Worm (Caenorhabditis elegans): ENCODE measurements around the gene K10G6.5.

Gene K10G6.5

ce11 chrII:3961256-3961655 lies 25.8 kb upstream of the K10G6.5 start:
- TF ChIP-seq aly-1 (tag; optimal IDR thresholded peaks at IDR 0.05) (no peak), ama-1 (optimal IDR thresholded peaks at IDR 0.05) (no peak), ceh-36 (tag; optimal IDR thresholded peaks at IDR 0.05) (no peak), scrt-1 (GFP tag; IDR thresholded peaks at IDR 0.05) (no peak), tbx-37 (GFP tag; conservative IDR thresholded peaks at IDR 0.05) (no peak), ets-7 (tag; optimal IDR thresholded peaks at IDR 0.05) (no peak), hmg-4 (GFP tag; optimal IDR thresholded peaks at IDR 0.05) (no peak), tbx-11 (GFP tag; IDR thresholded peaks at IDR 0.05) (no peak), tra-4 (tag; optimal IDR thresholded peaks at IDR 0.05) (no peak), flt-1 (GFP tag; IDR thresholded peaks at IDR 0.05) (no peak), hnd-1 (tag; optimal IDR thresholded peaks at IDR 0.05) (no peak), pes-1 (GFP tag; IDR thresholded peaks at IDR 0.05) (no peak), B0310.2 (tag; optimal IDR thresholded peaks at IDR 0.05) (no peak), F13C5.2 (tag; optimal IDR thresholded peaks at IDR 0.05) (no peak)

- no peak for TF ChIP-seq ama-1 (optimal IDR thresholded peaks at IDR 0.05)
- TF ChIP-seq pes-1 (GFP tag; IDR thresholded peaks at IDR 0.05): no peak
- no peak for TF ChIP-seq flt-1 (GFP tag; IDR thresholded peaks at IDR 0.05)
- TF ChIP-seq ets-7 (tag; optimal IDR thresholded peaks at IDR 0.05): no peak
- no peak for TF ChIP-seq B0310.2 (tag; optimal IDR thresholded peaks at IDR 0.05)
- no peak for TF ChIP-seq ceh-36 (tag; optimal IDR thresholded peaks at IDR 0.05)
- TF ChIP-seq ceh-13 (GFP tag; optimal IDR thresholded peaks at IDR 0.05): no peak
- TF ChIP-seq tbx-11 (GFP tag; IDR thresholded peaks at IDR 0.05): no peak
- TF ChIP-seq hmg-4 (GFP tag; optimal IDR thresholded peaks at IDR 0.05): no peak
Observed at ce11 chrII:3964302-3964885, 22.7 kb upstream of the K10G6.5 start.

- TF ChIP-seq tbx-37 (GFP tag; conservative IDR thresholded peaks at IDR 0.05) (no peak), ceh-13 (GFP tag; optimal IDR thresholded peaks at IDR 0.05) (no peak), hnd-1 (tag; optimal IDR thresholded peaks at IDR 0.05) (no peak), scrt-1 (GFP tag; IDR thresholded peaks at IDR 0.05) (no peak), ama-1 (optimal IDR thresholded peaks at IDR 0.05) (no peak), aly-1 (tag; optimal IDR thresholded peaks at IDR 0.05) (no peak), pes-1 (GFP tag; IDR thresholded peaks at IDR 0.05) (no peak), F13C5.2 (tag; optimal IDR thresholded peaks at IDR 0.05) (no peak), flt-1 (GFP tag; IDR thresholded peaks at IDR 0.05) (no peak), hmg-4 (GFP tag; optimal IDR thresholded peaks at IDR 0.05) (no peak), tbx-11 (GFP tag; IDR thresholded peaks at IDR 0.05) (no peak), sea-1 (GFP tag; conservative IDR thresholded peaks at IDR 0.05) (no peak), tra-4 (tag; optimal IDR thresholded peaks at IDR 0.05) (no peak), hmbx-1 (tag; optimal IDR thresholded peaks at IDR 0.05) (no peak)
Observed at ce11 chrII:3965665-3966416, 21.2 kb upstream of the K10G6.5 start.

- TF ChIP-seq aly-1 (tag; optimal IDR thresholded peaks at IDR 0.05) (no peak), F13C5.2 (tag; optimal IDR thresholded peaks at IDR 0.05) (no peak), hmg-4 (GFP tag; optimal IDR thresholded peaks at IDR 0.05) (no peak), B0310.2 (tag; optimal IDR thresholded peaks at IDR 0.05) (no peak), tra-4 (tag; optimal IDR thresholded peaks at IDR 0.05) (no peak), hmbx-1 (tag; optimal IDR thresholded peaks at IDR 0.05) (no peak), pes-1 (GFP tag; IDR thresholded peaks at IDR 0.05) (no peak), sea-1 (GFP tag; conservative IDR thresholded peaks at IDR 0.05) (no peak), ceh-13 (GFP tag; optimal IDR thresholded peaks at IDR 0.05) (no peak), flt-1 (GFP tag; IDR thresholded peaks at IDR 0.05) (no peak), ceh-36 (tag; optimal IDR thresholded peaks at IDR 0.05) (no peak), ets-7 (tag; optimal IDR thresholded peaks at IDR 0.05) (no peak), ama-1 (optimal IDR thresholded peaks at IDR 0.05) (no peak), tbx-37 (GFP tag; conservative IDR thresholded peaks at IDR 0.05) (no peak)
Observed at ce11 chrII:3967061-3967460, 20.0 kb upstream of the K10G6.5 start.

ce11 chrII:3968070-3968469 lies 19.0 kb upstream of the K10G6.5 start:
- no peak for TF ChIP-seq aly-1 (tag; optimal IDR thresholded peaks at IDR 0.05)
- TF ChIP-seq pes-1 (GFP tag; IDR thresholded peaks at IDR 0.05): peak; percentile 39; the same call in 1 of the 2 replicates
- no peak for TF ChIP-seq F13C5.2 (tag; optimal IDR thresholded peaks at IDR 0.05)
- no peak for TF ChIP-seq ceh-13 (GFP tag; optimal IDR thresholded peaks at IDR 0.05)
- no peak for TF ChIP-seq sea-1 (GFP tag; conservative IDR thresholded peaks at IDR 0.05)

- TF ChIP-seq flt-1 (GFP tag; IDR thresholded peaks at IDR 0.05): no peak
- 0 out of 2 replicates have a peak, but pooled peaks have one; percentile 12 for TF ChIP-seq tbx-37 (GFP tag; conservative IDR thresholded peaks at IDR 0.05)
- TF ChIP-seq aly-1 (tag; optimal IDR thresholded peaks at IDR 0.05): peak; percentile 41
- TF ChIP-seq hmbx-1 (tag; optimal IDR thresholded peaks at IDR 0.05): no peak
Observed at ce11 chrII:3968808-3969207, 18.2 kb upstream of the K10G6.5 start.

ce11 chrII:3972153-3972552 lies 14.9 kb upstream of the K10G6.5 start, which contains the start of gene K10G6.9:
Gene K10G6.9 (plus strand): TSS chrII:3972262.
- no peak for TF ChIP-seq F13C5.2 (tag; optimal IDR thresholded peaks at IDR 0.05)
- no peak for TF ChIP-seq scrt-1 (GFP tag; IDR thresholded peaks at IDR 0.05)
- no peak for TF ChIP-seq ama-1 (optimal IDR thresholded peaks at IDR 0.05)
- TF ChIP-seq tbx-11 (GFP tag; IDR thresholded peaks at IDR 0.05): no peak
- TF ChIP-seq ceh-13 (GFP tag; optimal IDR thresholded peaks at IDR 0.05): no peak
- no peak for TF ChIP-seq tra-4 (tag; optimal IDR thresholded peaks at IDR 0.05)
- no peak for TF ChIP-seq aly-1 (tag; optimal IDR thresholded peaks at IDR 0.05)
- TF ChIP-seq hmbx-1 (tag; optimal IDR thresholded peaks at IDR 0.05): no peak
- no peak for TF ChIP-seq ceh-36 (tag; optimal IDR thresholded peaks at IDR 0.05)

Data from whole organism, early embryonic.